Worm (Caenorhabditis elegans): Measurements from ENCODE around the gene fbxa-166.

DNA sequence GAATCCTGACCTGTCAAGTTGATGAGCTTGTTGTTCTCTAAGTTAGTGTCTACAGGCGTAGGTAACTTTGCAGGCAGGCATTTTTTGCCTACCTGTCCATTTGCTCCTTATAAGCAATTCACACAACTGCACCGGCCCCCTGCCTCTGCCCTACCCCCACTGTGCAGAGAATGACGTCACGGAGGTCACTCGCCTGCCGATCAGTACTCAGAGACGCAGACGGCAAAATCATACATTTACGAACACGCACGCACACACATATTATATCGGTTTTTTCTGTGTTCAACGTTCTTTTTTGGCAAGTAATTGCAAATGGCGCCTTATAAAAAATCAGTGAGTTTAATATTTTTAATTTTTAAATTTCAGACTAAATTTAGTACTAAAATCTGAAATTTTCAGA is 44.7 kb upstream of the fbxa-166 start, which contains the start of gene duxl-1:
- TF ChIP-seq fkh-10 (GFP tag; optimal IDR thresholded peaks at IDR 0.05) (no peak), nhr-232 (tag; optimal IDR thresholded peaks at IDR 0.05) (no peak), lin-11 (tag; optimal IDR thresholded peaks at IDR 0.05) (no peak), ceh-22 (tag; optimal IDR thresholded peaks at IDR 0.05) (no peak), nhr-11 (tag; optimal IDR thresholded peaks at IDR 0.05) (no peak)

All from whole organism, late embryonic.